Worm (Caenorhabditis elegans) whole organism, L3 larva: ENCODE results near the gene lrr-1.
A peak's percentile ranks its signal among the peaks of the same experiment; 100 is the strongest.

Experiments used
- R02D3.7 ChIP-seq: fragments of 150-350 bp; optimal IDR thresholded peaks from 2 replicates; lab custom pipeline; 2014; ENCODE audit warnings: missing biosample characterization, missing genetic modification characterization
- ama-1 ChIP-seq: fragments of 150-350 bp; optimal IDR thresholded peaks from 2 replicates; lab custom pipeline; 2018
- ceh-16 ChIP-seq: sonication (generic microtip); optimal IDR thresholded peaks from 2 replicates; lab custom pipeline; 2017; ENCODE audit warnings: missing biosample characterization, missing genetic modification characterization
- ceh-9 ChIP-seq: sonication (generic microtip); optimal IDR thresholded peaks from 2 replicates; lab custom pipeline; 2018; ENCODE audit warnings: missing biosample characterization, missing genetic modification characterization
- elt-1 ChIP-seq: fragments of 150-350 bp; optimal IDR thresholded peaks from 2 replicates; lab custom pipeline; 2014; ENCODE audit warnings: missing biosample characterization, missing genetic modification characterization
- fos-1 ChIP-seq: fragments of 150-350 bp; optimal IDR thresholded peaks from 2 replicates; lab custom pipeline; 2014; ENCODE audit warnings: missing biosample characterization, missing genetic modification characterization
- nhr-23 ChIP-seq: fragments of 150-350 bp; optimal IDR thresholded peaks from 2 replicates; lab custom pipeline; 2014; ENCODE audit warnings: missing biosample characterization, missing genetic modification reagents, missing genetic modification characterization
- nhr-43 ChIP-seq: sonication (generic microtip); optimal IDR thresholded peaks from 2 replicates; lab custom pipeline; 2016; ENCODE audit warnings: mild to moderate bottlenecking, missing genetic modification characterization, missing compliant biosample characterization; ENCODE audit not compliant: poor library complexity, severe bottlenecking
- pqm-1 ChIP-seq: fragments of 150-350 bp; optimal IDR thresholded peaks from 2 replicates; lab custom pipeline; 2017; ENCODE audit warnings: missing biosample characterization, missing genetic modification characterization, inconsistent platforms
- snpc-4 ChIP-seq: fragments of 150-350 bp; optimal IDR thresholded peaks from 2 replicates; lab custom pipeline; 2014; ENCODE audit warnings: missing biosample characterization, missing genetic modification characterization
- ztf-11 ChIP-seq: fragments of 150-350 bp; optimal IDR thresholded peaks from 2 replicates; lab custom pipeline; 2014; ENCODE audit warnings: missing biosample characterization, missing genetic modification characterization

The lrr-1 gene

ce11 chrII:4986664-4987063 lies 49.6 kb downstream of the lrr-1 start:
- TF ChIP-seq ama-1 (lab: Kevin White, UChicago) = no peak

ce11 chrII:4985961-4986503 lies 50.2 kb downstream of the lrr-1 start:
- no peak for TF ChIP-seq snpc-4
- TF ChIP-seq nhr-23 (tag; lab: Kevin White, UChicago) = peak; percentile 74
- no peak for TF ChIP-seq nhr-43 (tag; lab: Kevin White, UChicago)
- TF ChIP-seq elt-1 = peak; percentile 65

ce11 chrII:4984151-4984550 lies 52.1 kb downstream of the lrr-1 start:
- TF ChIP-seq ztf-11 (tag; lab: Kevin White, UChicago) (no peak), nhr-23 (tag; lab: Kevin White, UChicago) (no peak), fos-1 (tag; lab: Kevin White, UChicago) (no peak), ceh-9 (tag; lab: Kevin White, UChicago) (no peak), pqm-1 (tag; lab: Kevin White, UChicago) (no peak), R02D3.7 (tag; lab: Kevin White, UChicago) (no peak), ceh-16 (tag; lab: Kevin White, UChicago) (no peak), elt-1 (no peak)
- TF ChIP-seq, all 47 proteins: peak for 0
